Fruit fly (Drosophila melanogaster): ENCODE results near the gene CG32102.
A peak's percentile ranks its signal among the peaks of the same experiment; 100 is the strongest.

The CG32102 gene

DNA sequence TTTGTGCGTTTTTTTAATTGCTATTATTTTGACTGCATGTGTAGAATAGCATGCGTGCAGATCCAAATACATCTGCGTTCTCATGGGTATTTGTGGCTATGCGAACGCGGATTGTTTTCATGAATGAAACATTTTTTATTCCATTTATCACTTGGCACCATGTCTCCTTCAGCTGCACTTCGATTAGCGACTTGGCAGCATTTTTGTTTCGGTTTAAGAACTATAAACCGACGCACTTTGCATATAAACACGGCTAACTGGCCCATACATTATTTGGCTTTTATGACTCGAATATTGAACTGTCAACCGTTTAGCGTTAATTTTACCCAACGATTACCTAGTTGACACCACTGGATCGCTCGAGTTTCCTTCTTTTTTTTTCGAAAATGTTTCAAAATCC lies 14.9 kb upstream of the CG32102 start:
- TF ChIP-seq D1 (tag; optimal IDR thresholded peaks at IDR 0.05) (no peak), CG32121 (GFP tag; IDR thresholded peaks at IDR 0.05) (peak; percentile 16; the same call in 1 of the 2 replicates), CG4496 (GFP tag; IDR thresholded peaks at IDR 0.05) (0 out of 3 replicates have a peak, but pooled peaks have one; percentile 38), Ets98B (GFP tag; IDR thresholded peaks at IDR 0.05) (no peak), CG17806 (tag; optimal IDR thresholded peaks at IDR 0.05) (no peak)

DNA sequence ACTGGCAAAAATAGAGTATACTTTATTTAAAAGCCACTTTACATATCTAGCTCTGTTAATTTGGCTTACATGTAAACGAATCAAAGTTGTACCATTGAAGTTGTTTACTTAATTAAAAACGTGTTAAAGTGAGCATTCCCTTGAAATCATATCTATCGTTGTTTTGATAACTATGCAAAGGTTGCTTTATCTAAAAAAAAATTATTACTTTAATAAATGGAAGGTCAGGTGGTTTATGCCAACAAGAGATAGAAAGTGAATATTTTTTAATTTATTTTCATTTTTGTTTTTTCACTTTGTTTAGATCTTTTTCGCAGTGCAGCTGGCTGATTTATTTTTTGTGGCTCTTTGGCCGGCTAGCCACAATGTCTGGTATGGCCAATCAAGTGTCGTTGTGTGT lies 13.3 kb upstream of the CG32102 start:
- TF ChIP-seq CG32121 (GFP tag; IDR thresholded peaks at IDR 0.05) (peak; percentile 88), CG15710 (tag; optimal IDR thresholded peaks at IDR 0.05) (peak; percentile 65), CG8301 (tag; optimal IDR thresholded peaks at IDR 0.05) (peak; percentile 80), CG13204 (GFP tag; optimal IDR thresholded peaks at IDR 0.05) (peak; percentile 9), fd96Ca (GFP tag; IDR thresholded peaks at IDR 0.05) (peak; percentile 50; the same call in 2 of the 3 replicates), rn (GFP tag; IDR thresholded peaks at IDR 0.05) (peak; percentile 59; the same call in 1 of the 2 replicates), gl (tag; optimal IDR thresholded peaks at IDR 0.05) (no peak), CG17806 (tag; optimal IDR thresholded peaks at IDR 0.05) (peak; percentile 51), Ets98B (GFP tag; IDR thresholded peaks at IDR 0.05) (peak; percentile 77), Pif1B (GFP tag; optimal IDR thresholded peaks at IDR 0.05) (peak; percentile 53), CG10348 (GFP tag; IDR thresholded peaks at IDR 0.05) (0 out of 2 replicates have a peak, but pooled peaks have one; percentile 43), CG12605 (GFP tag; IDR thresholded peaks at IDR 0.05) (peak; percentile 73), D1 (tag; optimal IDR thresholded peaks at IDR 0.05) (no peak), CG4496 (GFP tag; IDR thresholded peaks at IDR 0.05) (peak; percentile 73; the same call in 2 of the 3 replicates), CG34367 (tag; optimal IDR thresholded peaks at IDR 0.05) (peak; percentile 37), CG14655 (GFP tag; optimal IDR thresholded peaks at IDR 0.05) (peak; percentile 86), EcR (GFP tag; optimal IDR thresholded peaks at IDR 0.05) (no peak), Pif1A (GFP tag; optimal IDR thresholded peaks at IDR 0.05) (peak; percentile 61), CG8159 (tag; optimal IDR thresholded peaks at IDR 0.05) (peak; percentile 73), CG9948 (tag; optimal IDR thresholded peaks at IDR 0.05) (peak; percentile 66), Snoo (tag; optimal IDR thresholded peaks at IDR 0.05) (no peak)

DNA sequence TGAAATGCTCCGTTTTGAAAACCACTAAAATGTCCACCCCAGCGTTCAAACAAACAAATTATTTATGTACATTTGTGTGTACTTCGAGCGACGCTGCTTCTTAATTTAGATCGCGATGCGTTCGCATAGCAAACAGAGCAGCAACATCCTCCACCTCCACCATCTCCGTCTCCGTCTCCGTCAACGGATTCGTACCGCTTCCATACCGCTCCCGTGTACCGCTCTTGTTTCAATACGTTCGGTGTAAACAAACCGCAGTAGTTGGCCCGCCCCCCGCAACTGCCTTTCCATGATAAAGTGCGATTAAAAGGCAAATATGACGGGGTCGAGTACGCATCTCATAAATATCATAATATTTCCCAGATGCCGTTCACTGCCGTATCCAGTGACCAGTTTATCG lies 12.7 kb upstream of the CG32102 start, which contains the start of gene CG33725:
Gene CG33725 (plus strand): TSS at position 364 of the 400 bp plus-strand sequence.
- TF ChIP-seq Snoo (tag; optimal IDR thresholded peaks at IDR 0.05), result no peak
- no peak for TF ChIP-seq Ets98B (GFP tag; IDR thresholded peaks at IDR 0.05)
- peak; percentile 57 for TF ChIP-seq CG13204 (GFP tag; optimal IDR thresholded peaks at IDR 0.05)
- no peak for TF ChIP-seq CG17806 (tag; optimal IDR thresholded peaks at IDR 0.05)
- no peak for TF ChIP-seq CG34367 (tag; optimal IDR thresholded peaks at IDR 0.05)
- TF ChIP-seq rn (GFP tag; IDR thresholded peaks at IDR 0.05), result 0 out of 2 replicates have a peak, but pooled peaks have one; percentile 19

DNA sequence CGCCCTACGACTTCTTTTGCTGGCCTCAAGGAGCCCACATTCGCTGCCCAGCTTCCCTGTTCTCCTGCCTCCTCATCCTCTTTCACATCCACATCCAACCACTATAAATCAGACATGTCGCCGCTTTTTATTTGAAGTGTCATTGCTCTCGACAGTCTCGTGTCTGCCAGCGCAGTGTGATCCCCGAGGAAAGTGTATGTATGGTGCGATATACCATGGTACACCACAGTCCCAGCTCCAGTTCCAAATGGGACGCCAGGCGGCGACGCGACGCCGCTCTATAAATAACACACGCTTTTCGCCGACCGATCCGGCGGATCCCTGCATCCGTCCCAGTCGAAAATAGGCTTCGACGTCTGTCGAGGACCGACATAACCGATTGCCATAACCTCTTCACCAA lies 8.6 kb upstream of the CG32102 start:
- TF ChIP-seq EcR (GFP tag; optimal IDR thresholded peaks at IDR 0.05) (peak; percentile 83), gl (tag; optimal IDR thresholded peaks at IDR 0.05) (no peak)

DNA sequence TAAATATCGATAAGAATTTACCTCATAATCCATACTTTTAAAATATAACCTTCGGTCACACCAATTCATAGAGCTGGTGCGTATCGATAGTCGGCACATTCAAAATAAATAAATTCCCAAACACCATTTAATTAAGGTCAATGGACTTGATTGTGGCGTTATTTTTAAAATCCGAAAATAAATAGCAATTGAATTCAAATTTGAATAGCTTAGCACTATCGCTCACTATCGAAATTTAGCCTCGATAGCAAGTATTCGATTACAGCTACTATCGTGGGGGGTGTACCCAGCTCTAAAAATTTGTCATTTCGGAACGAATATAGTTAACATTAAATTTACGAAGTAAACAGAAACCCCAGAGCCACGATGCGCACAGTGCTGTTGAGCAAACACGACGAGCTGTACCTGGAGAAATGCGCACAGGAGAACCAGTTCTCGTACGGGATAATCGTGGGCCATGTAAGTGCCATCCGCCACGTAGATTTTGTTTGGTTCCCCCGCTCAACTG lies 1.9 kb upstream of the CG32102 start, which contains the start of gene CG10616:
Gene CG10616 (plus strand): TSS at position 258 of the 508 bp plus-strand sequence.
- TF ChIP-seq CG34367 (tag; optimal IDR thresholded peaks at IDR 0.05) (no peak), Snoo (tag; optimal IDR thresholded peaks at IDR 0.05) (no peak), rn (GFP tag; IDR thresholded peaks at IDR 0.05) (no peak), CG8301 (tag; optimal IDR thresholded peaks at IDR 0.05) (no peak), Pif1B (GFP tag; optimal IDR thresholded peaks at IDR 0.05) (no peak), Pif1A (GFP tag; optimal IDR thresholded peaks at IDR 0.05) (no peak), CG15710 (tag; optimal IDR thresholded peaks at IDR 0.05) (no peak), CG12605 (GFP tag; IDR thresholded peaks at IDR 0.05) (no peak), CG4496 (GFP tag; IDR thresholded peaks at IDR 0.05) (no peak), CG8159 (tag; optimal IDR thresholded peaks at IDR 0.05) (no peak), CG17806 (tag; optimal IDR thresholded peaks at IDR 0.05) (no peak)

DNA sequence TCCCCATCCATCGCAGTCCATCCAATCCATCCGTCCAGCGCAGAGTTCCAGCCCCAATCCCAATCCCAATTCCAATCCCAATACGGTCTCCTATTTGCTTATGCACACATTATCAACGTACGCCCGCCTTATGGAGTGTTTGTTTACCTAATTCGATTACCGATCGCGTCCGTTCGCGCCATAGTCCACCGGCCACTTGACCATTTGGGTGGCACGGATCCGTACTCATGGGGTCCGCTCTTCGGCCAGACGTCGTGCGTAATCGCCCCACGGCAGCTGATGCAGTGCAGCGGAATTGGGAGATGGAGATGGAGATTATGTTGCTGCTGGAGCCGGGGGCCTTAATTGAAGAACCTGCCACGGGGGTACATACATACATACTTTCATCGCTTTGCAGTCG lies 925 bp upstream of the CG32102 start:
- TF ChIP-seq CG14655 (GFP tag; optimal IDR thresholded peaks at IDR 0.05) (no peak), CG13204 (GFP tag; optimal IDR thresholded peaks at IDR 0.05) (no peak), CG34367 (tag; optimal IDR thresholded peaks at IDR 0.05) (no peak), CG32121 (GFP tag; IDR thresholded peaks at IDR 0.05) (no peak), CG9948 (tag; optimal IDR thresholded peaks at IDR 0.05) (no peak), fd96Ca (GFP tag; IDR thresholded peaks at IDR 0.05) (no peak), CG8159 (tag; optimal IDR thresholded peaks at IDR 0.05) (no peak), gl (tag; optimal IDR thresholded peaks at IDR 0.05) (no peak), CG8301 (tag; optimal IDR thresholded peaks at IDR 0.05) (no peak)

DNA sequence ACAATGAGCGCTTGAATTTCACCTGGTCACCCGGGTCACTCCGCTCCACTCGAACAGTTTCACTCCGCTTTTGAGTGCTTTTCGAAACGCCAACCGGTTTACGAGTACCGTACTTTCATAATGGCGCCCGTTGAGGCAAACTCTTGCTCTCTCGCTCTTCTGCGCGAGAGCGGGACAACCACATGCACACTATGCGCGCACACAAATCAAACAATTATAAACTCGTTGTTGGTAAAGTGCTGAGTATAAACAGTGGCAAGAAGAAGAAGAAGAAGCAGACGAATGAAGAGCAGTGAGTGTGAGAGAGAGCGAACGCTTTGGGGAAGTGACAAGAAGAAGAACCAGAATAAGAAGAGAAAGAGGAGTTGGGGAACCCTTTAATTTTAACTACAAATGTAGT lies 1.6 kb downstream of the CG32102 start, which contains the start of gene eyg:
Gene eyg (minus strand): TSS at position 6 of the 400 bp plus-strand sequence.
- TF ChIP-seq CG8159 (tag; optimal IDR thresholded peaks at IDR 0.05), result no peak
- peak; percentile 2 for TF ChIP-seq D1 (tag; optimal IDR thresholded peaks at IDR 0.05)
- TF ChIP-seq Snoo (tag; optimal IDR thresholded peaks at IDR 0.05), result peak; percentile 25
- peak; percentile 75; the same call in 2 of the 3 replicates for TF ChIP-seq fd96Ca (GFP tag; IDR thresholded peaks at IDR 0.05)
- peak; percentile 19 for TF ChIP-seq EcR (GFP tag; optimal IDR thresholded peaks at IDR 0.05)
- no peak for TF ChIP-seq CG34367 (tag; optimal IDR thresholded peaks at IDR 0.05)
